Fruit fly (Drosophila melanogaster) whole organism, embryonic: ENCODE measurements around the gene smal.
A peak's percentile ranks its signal among the peaks of the same experiment; 100 is the strongest.

Experiments used
- Ada2b ChIP-seq: fragments of 200-800 bp; sonication (Bioruptor generic); IDR thresholded peaks from 2 replicates; pipeline ENCODE4 v1.3.6; 2022; ENCODE audit warnings: missing biosample characterization, missing genetic modification characterization
- Adf1 ChIP-seq: fragments of 200-800 bp; sonication (Bioruptor generic); IDR thresholded peaks from 2 replicates; pipeline ENCODE4 v1.3.6; 2022; ENCODE audit warnings: missing biosample characterization, missing genetic modification characterization
- Antp ChIP-seq: fragments of 200-800 bp; sonication (Bioruptor generic); optimal IDR thresholded peaks from 3 replicates; lab custom pipeline; 2016; ENCODE audit warnings: missing biosample characterization, missing genetic modification characterization
- CG12769 ChIP-seq: fragments of 200-800 bp; sonication (Bioruptor generic); optimal IDR thresholded peaks from 2 replicates; lab custom pipeline; 2019; ENCODE audit warnings: missing biosample characterization, mild to moderate bottlenecking, missing genetic modification characterization, moderate library complexity
- CG14014 ChIP-seq: fragments of 200-800 bp; sonication (Bioruptor generic); IDR thresholded peaks from 2 replicates; pipeline ENCODE4 v1.3.6; 2022; ENCODE audit warnings: missing biosample characterization, missing genetic modification characterization
- CG1603 ChIP-seq: fragments of 200-800 bp; sonication (Bioruptor generic); optimal IDR thresholded peaks from 2 replicates; lab custom pipeline; 2019; ENCODE audit warnings: missing biosample characterization, mild to moderate bottlenecking, missing genetic modification characterization, moderate library complexity
- CG17612 ChIP-seq: fragments of 200-800 bp; sonication (Bioruptor generic); IDR thresholded peaks from 2 replicates; pipeline ENCODE4 v1.3.6; 2022; ENCODE audit warnings: missing biosample characterization, missing genetic modification characterization
- CG2120 ChIP-seq: fragments of 200-800 bp; sonication (Bioruptor generic); optimal IDR thresholded peaks from 3 replicates; lab custom pipeline; 2016; ENCODE audit warnings: missing biosample characterization, missing genetic modification characterization
- CG2678 ChIP-seq: fragments of 200-800 bp; sonication (Bioruptor generic); optimal IDR thresholded peaks from 3 replicates; lab custom pipeline; 2019; ENCODE audit warnings: missing biosample characterization, mild to moderate bottlenecking, missing genetic modification characterization, moderate library complexity
- CG30020 ChIP-seq: fragments of 200-800 bp; optimal IDR thresholded peaks from 2 replicates; lab custom pipeline; 2019; ENCODE audit warnings: missing biosample characterization, mild to moderate bottlenecking, missing genetic modification characterization, moderate library complexity
- CG32772 ChIP-seq: fragments of 200-800 bp; sonication (Bioruptor generic); IDR thresholded peaks from 2 replicates; pipeline ENCODE4 v1.3.6; 2022; ENCODE audit warnings: missing biosample characterization, missing genetic modification characterization
- CG4282 ChIP-seq: fragments of 200-800 bp; sonication (Bioruptor generic); optimal IDR thresholded peaks from 2 replicates; lab custom pipeline; 2016; ENCODE audit warnings: missing biosample characterization, missing genetic modification characterization
- CG6791 ChIP-seq: fragments of 200-800 bp; sonication (Bioruptor generic); IDR thresholded peaks from 3 replicates; pipeline ENCODE4 v1.3.6; 2022; ENCODE audit warnings: missing biosample characterization, missing genetic modification characterization; ENCODE audit not compliant: partially characterized antibody
- CG7839 ChIP-seq: fragments of 200-800 bp; sonication (Bioruptor generic); optimal IDR thresholded peaks from 3 replicates; lab custom pipeline; 2018; ENCODE audit warnings: missing biosample characterization, mild to moderate bottlenecking, missing genetic modification characterization, moderate library complexity
- CG8281 ChIP-seq: fragments of 200-800 bp; sonication (Bioruptor generic); optimal IDR thresholded peaks from 2 replicates; lab custom pipeline; 2018; ENCODE audit warnings: missing biosample characterization, mild to moderate bottlenecking, missing genetic modification characterization, moderate library complexity
- CG8290 ChIP-seq, 3 experiments: fragments of 200-800 bp; sonication (Bioruptor generic); optimal IDR thresholded peaks; 2 replicates each; lab custom pipeline; 2016 to 2019; ENCODE audit warnings: missing biosample characterization in 3 of 3, missing genetic modification characterization in 3 of 3, mild to moderate bottlenecking in 2 of 3, moderate library complexity in 1 of 3
- CG8765 ChIP-seq: fragments of 200-800 bp; sonication (Bioruptor generic); IDR thresholded peaks from 2 replicates; pipeline ENCODE4 v1.3.6; 2022; ENCODE audit warnings: missing biosample characterization, missing genetic modification characterization
- CG9932 ChIP-seq: fragments of 200-800 bp; sonication (Bioruptor generic); IDR thresholded peaks from 2 replicates; pipeline ENCODE4 v1.3.6; 2022; ENCODE audit warnings: missing biosample characterization, missing genetic modification characterization
- CTCF ChIP-seq: fragments of 200-800 bp; sonication (Bioruptor generic); optimal IDR thresholded peaks from 2 replicates; lab custom pipeline; 2017; ENCODE audit warnings: missing biosample characterization, mild to moderate bottlenecking, missing genetic modification characterization, moderate library complexity
- CkIIα-i1 ChIP-seq: fragments of 200-800 bp; sonication (Bioruptor generic); IDR thresholded peaks from 2 replicates; pipeline ENCODE4 v1.3.6; 2022; ENCODE audit warnings: missing biosample characterization, missing genetic modification characterization
- D19A ChIP-seq: fragments of 200-800 bp; optimal IDR thresholded peaks from 3 replicates; lab custom pipeline; 2019; ENCODE audit warnings: missing biosample characterization, mild to moderate bottlenecking, missing genetic modification characterization, moderate library complexity
- Dfd ChIP-seq, 2 experiments: fragments of >200 bp; optimal IDR thresholded peaks; 2 replicates each; lab custom pipeline; 2017; ENCODE audit warnings: missing biosample characterization in 2 of 2, missing genetic modification characterization in 2 of 2
- Ets65A ChIP-seq: fragments of 200-800 bp; sonication (Bioruptor generic); peaks from one replicate; lab custom pipeline; 2016; ENCODE audit warnings: missing biosample characterization, missing genetic modification characterization
- Lim3 ChIP-seq: fragments of 200-800 bp; sonication (Bioruptor generic); IDR thresholded peaks from 2 replicates; pipeline ENCODE4 v1.3.6; 2022; ENCODE audit warnings: missing biosample characterization, missing genetic modification characterization
- Mad ChIP-seq: fragments of 200-800 bp; sonication (Bioruptor generic); optimal IDR thresholded peaks from 2 replicates; lab custom pipeline; 2016; ENCODE audit warnings: missing biosample characterization, missing genetic modification characterization
- Nf-YA ChIP-seq: fragments of 200-800 bp; sonication (Bioruptor generic); IDR thresholded peaks from 2 replicates; pipeline ENCODE4 v1.3.6; 2022; ENCODE audit warnings: missing biosample characterization, missing genetic modification characterization
- Stat92E ChIP-seq, 3 experiments: fragments of >200 bp in 2 of 3; fragments of 200-800 bp in 1 of 3; sonication (Bioruptor generic) in 1 of 3; optimal IDR thresholded peaks; 2 replicates each; lab custom pipeline; 2017 to 2019; ENCODE audit warnings: missing biosample characterization in 3 of 3, missing genetic modification characterization in 3 of 3, mild to moderate bottlenecking in 1 of 3, moderate library complexity in 1 of 3
- abd-A ChIP-seq: fragments of 200-800 bp; sonication (Bioruptor generic); optimal IDR thresholded peaks from 3 replicates; lab custom pipeline; 2019; ENCODE audit warnings: missing biosample characterization, mild to moderate bottlenecking, missing genetic modification characterization, moderate library complexity
- btn ChIP-seq: fragments of 200-800 bp; sonication (Bioruptor generic); optimal IDR thresholded peaks from 2 replicates; lab custom pipeline; 2016; ENCODE audit warnings: missing biosample characterization, missing genetic modification characterization
- crp ChIP-seq, 2 experiments: fragments of 200-800 bp; sonication (Bioruptor generic); optimal IDR thresholded peaks; 2 replicates in 1 of 2; 3 replicates in 1 of 2; lab custom pipeline; 2017; ENCODE audit warnings: missing biosample characterization in 2 of 2, missing genetic modification characterization in 2 of 2, mild to moderate bottlenecking in 1 of 2, moderate library complexity in 1 of 2
- dimm ChIP-seq: fragments of 200-800 bp; sonication (Bioruptor generic); IDR thresholded peaks from 2 replicates; pipeline ENCODE4 v1.3.6; 2022; ENCODE audit warnings: missing biosample characterization, missing genetic modification characterization
- dm ChIP-seq: fragments of 200-800 bp; sonication (Bioruptor generic); optimal IDR thresholded peaks from 3 replicates; lab custom pipeline; 2016; ENCODE audit warnings: missing biosample characterization, missing genetic modification characterization
- gce ChIP-seq: fragments of 200-800 bp; sonication (Bioruptor generic); IDR thresholded peaks from 3 replicates; pipeline ENCODE4 v1.3.6; 2022; ENCODE audit warnings: missing biosample characterization, missing genetic modification characterization
- grau ChIP-seq: fragments of 200-800 bp; optimal IDR thresholded peaks from 3 replicates; lab custom pipeline; 2019; ENCODE audit warnings: missing biosample characterization, mild to moderate bottlenecking, missing genetic modification characterization, moderate library complexity
- hkb ChIP-seq, 2 experiments: fragments of 200-800 bp in 1 of 2; fragments of >200 bp in 1 of 2; sonication (Bioruptor generic) in 1 of 2; IDR thresholded peaks in 1 of 2; optimal IDR thresholded peaks in 1 of 2; 2 replicates each; pipeline versions ENCODE4 v1.3.6 to Lab custom; 2017 to 2022; ENCODE audit warnings: missing biosample characterization in 1 of 2, missing genetic modification characterization in 1 of 2
- insv ChIP-seq, 2 experiments: fragments of 200-800 bp; sonication (Bioruptor generic); optimal IDR thresholded peaks; 3 replicates each; lab custom pipeline; 2016 to 2018; ENCODE audit warnings: missing biosample characterization in 2 of 2, missing genetic modification characterization in 2 of 2
- nau ChIP-seq: fragments of 200-800 bp; sonication (Bioruptor generic); optimal IDR thresholded peaks from 3 replicates; lab custom pipeline; 2017; ENCODE audit warnings: missing biosample characterization, mild to moderate bottlenecking, missing genetic modification characterization, missing genetic modification reagents
- pb ChIP-seq: fragments of 200-800 bp; sonication (Bioruptor generic); optimal IDR thresholded peaks from 3 replicates; lab custom pipeline; 2016; ENCODE audit warnings: missing biosample characterization, missing genetic modification characterization
- pnt ChIP-seq: fragments of 200-800 bp; sonication (Bioruptor generic); optimal IDR thresholded peaks from 3 replicates; lab custom pipeline; 2016; ENCODE audit warnings: missing biosample characterization, missing genetic modification characterization
- ranshi ChIP-seq: fragments of 200-800 bp; sonication (Bioruptor generic); IDR thresholded peaks from 2 replicates; pipeline ENCODE4 v1.3.6; 2022; ENCODE audit warnings: missing biosample characterization, missing genetic modification characterization
- sens ChIP-seq: fragments of 200-800 bp; sonication (Bioruptor generic); peaks from one replicate; lab custom pipeline; 2016; ENCODE audit warnings: missing biosample characterization, missing genetic modification characterization
- stc ChIP-seq: fragments of 200-800 bp; sonication (Bioruptor generic); IDR thresholded peaks from 2 replicates; pipeline ENCODE4 v1.3.6; 2022; ENCODE audit warnings: missing biosample characterization, missing genetic modification characterization
- sug ChIP-seq: fragments of 200-800 bp; optimal IDR thresholded peaks from 2 replicates; lab custom pipeline; 2019; ENCODE audit warnings: missing biosample characterization, mild to moderate bottlenecking, missing genetic modification characterization, moderate library complexity
- toy ChIP-seq: fragments of 200-800 bp; sonication (Bioruptor generic); IDR thresholded peaks from 2 replicates; pipeline ENCODE4 v1.3.6; 2022; ENCODE audit warnings: missing biosample characterization, missing genetic modification characterization
- ttk ChIP-seq: fragments of 200-800 bp; sonication (Bioruptor generic); IDR thresholded peaks from 2 replicates; pipeline ENCODE4 v2.1.2; 2022; ENCODE audit warnings: missing biosample characterization, missing genetic modification characterization
- vvl ChIP-seq: fragments of 200-800 bp; sonication (Bioruptor generic); IDR thresholded peaks from 2 replicates; pipeline ENCODE4 v1.3.6; 2022; ENCODE audit warnings: missing biosample characterization, missing genetic modification characterization
- zfh1 ChIP-seq: fragments of 200-800 bp; sonication (Bioruptor generic); IDR thresholded peaks from 3 replicates; pipeline ENCODE4 v1.3.6; 2022; ENCODE audit warnings: missing biosample characterization, missing genetic modification characterization

Gene smal

DNA sequence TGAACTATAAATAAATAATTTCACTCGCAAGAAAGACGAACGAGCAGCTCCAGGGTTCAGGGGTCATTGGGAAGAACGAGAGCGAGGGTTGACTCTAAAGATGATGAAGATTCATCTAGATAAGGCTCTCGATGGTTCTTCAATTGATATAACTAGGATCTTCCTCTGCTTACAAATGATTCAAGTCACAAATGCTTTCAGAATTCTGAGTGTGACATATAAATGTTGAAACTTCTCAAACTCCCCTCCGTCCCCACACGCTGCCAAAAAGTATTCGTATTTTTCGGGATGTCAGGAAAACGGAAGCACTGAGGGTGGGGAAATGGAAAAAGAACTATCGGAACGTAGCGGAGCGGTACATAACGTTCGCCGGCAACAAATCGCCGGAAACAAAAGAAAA is 7.8 kb upstream of the smal start (continued):
- peak; percentile 2 for TF ChIP-seq CG7839
- peak; percentile 30; the same call in 1 of the 2 replicates for TF ChIP-seq ranshi (GFP tag; lab: Robert Waterston, UW)
- TF ChIP-seq CG9932 (GFP tag; lab: Robert Waterston, UW): no peak
- no peak for TF ChIP-seq pb
- no peak for TF ChIP-seq crp (GFP tag; optimal IDR thresholded peaks at IDR 0.05; lab: Kevin White, UChicago)
- peak; percentile 43 for TF ChIP-seq sens
- peak; percentile 9 for TF ChIP-seq CG2120 (GFP tag; lab: Kevin White, UChicago)
- no peak for TF ChIP-seq sug (tag; lab: Kevin White, UChicago)
- TF ChIP-seq CG2678 (tag; lab: Kevin White, UChicago): peak; percentile 6
- TF ChIP-seq CG12769 (tag; lab: Kevin White, UChicago): no peak
- TF ChIP-seq CG1603 (tag; lab: Kevin White, UChicago): peak; percentile 15
- TF ChIP-seq CG6791 (GFP tag; lab: Robert Waterston, UW): no peak
- TF ChIP-seq nau (GFP tag; lab: Kevin White, UChicago): no peak
- 0 out of 2 replicates have a peak, but pooled peaks have one; percentile 9 for TF ChIP-seq CG32772 (GFP tag; lab: Robert Waterston, UW)
- peak; percentile 8 for TF ChIP-seq grau
- no peak for TF ChIP-seq CG8290 (GFP tag; optimal IDR thresholded peaks at IDR 0.05; lab: Kevin White, UChicago)
- TF ChIP-seq CG8290 (tag; optimal IDR thresholded peaks at IDR 0.05; lab: Kevin White, UChicago): peak in 1 of 2 experiments; percentile 18
- TF ChIP-seq hkb (optimal IDR thresholded peaks at IDR 0.05; lab: Kevin White, UChicago): peak; percentile 58
- TF ChIP-seq hkb (GFP tag; IDR thresholded peaks at IDR 0.05; lab: Robert Waterston, UW): no peak
- TF ChIP-seq CG4282 (GFP tag; lab: Kevin White, UChicago): no peak

DNA sequence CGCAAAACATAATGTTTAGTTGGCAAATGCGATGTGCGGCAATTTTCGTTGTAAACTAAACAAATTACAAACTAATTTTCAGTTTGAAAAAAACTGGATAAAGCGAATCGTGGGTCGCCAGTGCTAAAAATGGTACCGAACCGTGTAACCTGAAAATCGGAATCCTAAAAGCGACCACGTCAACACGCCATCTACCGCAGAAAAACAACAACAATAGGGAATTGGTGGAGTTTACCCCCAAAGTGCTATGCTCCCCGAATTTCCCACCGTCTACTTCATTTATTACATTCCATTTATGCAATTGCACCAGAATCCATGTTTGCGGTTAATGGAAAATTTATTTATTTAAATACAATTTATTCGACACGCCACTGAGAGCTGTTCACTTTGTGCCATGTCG is 5.9 kb upstream of the smal start:
- TF ChIP-seq pnt (GFP tag; lab: Kevin White, UChicago) (no peak), CTCF (GFP tag; lab: Kevin White, UChicago) (peak; percentile 83)

DNA sequence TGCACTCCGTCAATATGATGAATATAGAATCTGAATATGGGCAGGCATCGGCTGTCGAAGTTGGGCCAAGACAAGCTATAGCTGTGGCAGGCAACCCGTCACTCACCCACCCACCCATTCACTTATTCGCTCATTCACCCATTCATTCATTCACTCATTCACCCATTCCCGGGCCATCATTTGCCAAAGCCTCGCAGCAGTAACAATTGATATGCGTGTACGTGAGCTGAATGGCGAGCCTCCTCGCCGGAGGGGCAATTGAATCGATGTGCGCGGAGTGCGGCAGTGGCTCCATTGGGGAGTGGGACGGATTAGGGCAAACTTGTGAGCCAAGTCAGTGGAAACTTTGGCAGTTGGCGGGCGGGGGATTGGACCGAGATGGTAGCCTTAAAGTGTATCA is 2.5 kb upstream of the smal start:
- TF ChIP-seq Stat92E (GFP tag; optimal IDR thresholded peaks at IDR 0.05; lab: Kevin White, UChicago) (no peak), CG30020 (tag; lab: Kevin White, UChicago) (no peak), pnt (GFP tag; lab: Kevin White, UChicago) (no peak), insv (GFP tag; optimal IDR thresholded peaks at IDR 0.05; lab: Kevin White, UChicago) (no peak), dimm (GFP tag; lab: Robert Waterston, UW) (no peak), toy (GFP tag; lab: Robert Waterston, UW) (no peak), CkIIα-i1 (GFP tag; lab: Robert Waterston, UW) (no peak), CG17612 (GFP tag; lab: Robert Waterston, UW) (no peak), btn (GFP tag; lab: Kevin White, UChicago) (no peak), Dfd (GFP tag; optimal IDR thresholded peaks at IDR 0.05; lab: Kevin White, UChicago) (no peak), D19A (tag; lab: Kevin White, UChicago) (no peak), ttk (GFP tag; lab: Robert Waterston, UW) (no peak), Ada2b (no peak), Lim3 (GFP tag; lab: Robert Waterston, UW) (no peak), Ets65A (GFP tag; lab: Kevin White, UChicago) (peak; percentile 68), zfh1 (no peak), stc (GFP tag; lab: Robert Waterston, UW) (no peak), vvl (peak; percentile 55), Mad (no peak), abd-A (tag; lab: Kevin White, UChicago) (peak; percentile 65), CG8765 (GFP tag; lab: Robert Waterston, UW) (no peak), Antp (no peak), CG8281 (tag; lab: Kevin White, UChicago) (peak; percentile 96), gce (GFP tag; lab: Robert Waterston, UW) (no peak), dm (GFP tag; lab: Kevin White, UChicago) (no peak), CG14014 (GFP tag; lab: Robert Waterston, UW) (no peak), Adf1 (GFP tag; lab: Robert Waterston, UW) (no peak), Nf-YA (no peak)
